Fruit fly (Drosophila melanogaster) whole organism: ENCODE measurements around the gene CG12299.

ENCODE experiments used
- CG8478 ChIP-seq: fragments of >200 bp; optimal IDR thresholded peaks from 2 replicates; lab custom pipeline; 2018; ENCODE audit warnings: inconsistent platforms
- Dll ChIP-seq: fragments of >200 bp; optimal IDR thresholded peaks from 2 replicates; lab custom pipeline; 2017
- psq ChIP-seq: fragments of >200 bp; optimal IDR thresholded peaks from 2 replicates; lab custom pipeline; 2017
- usp ChIP-seq: fragments of >200 bp; optimal IDR thresholded peaks from 2 replicates; lab custom pipeline; 2017; ENCODE audit warnings: missing biosample characterization, missing genetic modification characterization, mixed read lengths

- TF ChIP-seq usp (GFP tag; lab: Kevin White, UChicago) (no peak), CG8478 (no peak), psq (no peak), Dll (lab: Kevin White, UChicago) (no peak)
These were observed 16.5 kb downstream of the CG12299 start for dm6 chr2L:10753618-10754017.
